Fruit fly (Drosophila melanogaster): Measurements from ENCODE around the gene Drak.
A peak's percentile ranks its signal among the peaks of the same experiment; 100 is the strongest.

The Drak gene

dm6 chrX:11449476-11450119, 43.3 kb upstream of the Drak start (continued):
- TF ChIP-seq phol (tag; optimal IDR thresholded peaks at IDR 0.05) (peak; percentile 82), br (optimal IDR thresholded peaks at IDR 0.05) (no peak), bcd (GFP tag; optimal IDR thresholded peaks at IDR 0.05) (peak; percentile 83), ERR (GFP tag; optimal IDR thresholded peaks at IDR 0.05) (peak; percentile 85), z (GFP tag; IDR thresholded peaks at IDR 0.05) (no peak; the same call in 2 of the 3 replicates), Jarid2 (GFP tag; optimal IDR thresholded peaks at IDR 0.05) (peak; percentile 44), pb (GFP tag; optimal IDR thresholded peaks at IDR 0.05) (peak; percentile 88), otp (GFP tag; IDR thresholded peaks at IDR 0.05) (peak; percentile 84), insv (GFP tag; optimal IDR thresholded peaks at IDR 0.05) (peak in 1 of 2 experiments; percentile 51), Myb (GFP tag; optimal IDR thresholded peaks at IDR 0.05) (peak; percentile 74), CG18476 (GFP tag; optimal IDR thresholded peaks at IDR 0.05) (peak; percentile 54), CG11723 (GFP tag; optimal IDR thresholded peaks at IDR 0.05) (peak; percentile 62), CG18764 (GFP tag; optimal IDR thresholded peaks at IDR 0.05) (peak; percentile 59), CG17829 (tag; optimal IDR thresholded peaks at IDR 0.05) (peak; percentile 79), tin (GFP tag; optimal IDR thresholded peaks at IDR 0.05) (peak; percentile 74), dpn (GFP tag; optimal IDR thresholded peaks at IDR 0.05) (peak; percentile 85 to 88), CG32772 (GFP tag; IDR thresholded peaks at IDR 0.05) (peak; percentile 80), pros (GFP tag; optimal IDR thresholded peaks at IDR 0.05) (no peak), dan (GFP tag; IDR thresholded peaks at IDR 0.05) (peak; percentile 55), CG4360 (GFP tag; IDR thresholded peaks at IDR 0.05) (peak; percentile 52), salm (tag; optimal IDR thresholded peaks at IDR 0.05) (peak; percentile 73), gsb-n (tag; optimal IDR thresholded peaks at IDR 0.05) (peak; percentile 68), CG2129 (GFP tag; IDR thresholded peaks at IDR 0.05; ENCODE audit: partially characterized antibody) (no peak), Sox100B (GFP tag; optimal IDR thresholded peaks at IDR 0.05) (peak; percentile 70), CG7357 (GFP tag; IDR thresholded peaks at IDR 0.05) (peak; percentile 81), CG17912 (GFP tag; optimal IDR thresholded peaks at IDR 0.05) (peak; percentile 71), Hey (tag; optimal IDR thresholded peaks at IDR 0.05) (peak; percentile 60), Dll (GFP tag; IDR thresholded peaks at IDR 0.05; ENCODE audit: partially characterized antibody) (no peak), CG6683 (GFP tag; optimal IDR thresholded peaks at IDR 0.05) (peak; percentile 50), sug (tag; optimal IDR thresholded peaks at IDR 0.05) (peak; percentile 84), mirr (GFP tag; optimal IDR thresholded peaks at IDR 0.05) (peak; percentile 86), hkb (optimal IDR thresholded peaks at IDR 0.05) (no peak), hkb (GFP tag; IDR thresholded peaks at IDR 0.05) (peak; percentile 87), gt (GFP tag; IDR thresholded peaks at IDR 0.05) (peak; percentile 68), cas (GFP tag; IDR thresholded peaks at IDR 0.05) (peak; percentile 53; the same call in 1 of the 2 replicates), Oli (tag; optimal IDR thresholded peaks at IDR 0.05) (peak; percentile 89), Stat92E (GFP tag; optimal IDR thresholded peaks at IDR 0.05) (no peak), fu2 (GFP tag; optimal IDR thresholded peaks at IDR 0.05) (peak; percentile 83), inv (GFP tag; IDR thresholded peaks at IDR 0.05; ENCODE audit: partially characterized antibody) (no peak), CG11696 (GFP tag; IDR thresholded peaks at IDR 0.05) (peak; percentile 66), Neu2 (GFP tag; optimal IDR thresholded peaks at IDR 0.05; ENCODE audit: borderline replicate concordance) (peak; percentile 71), Lim3 (GFP tag; IDR thresholded peaks at IDR 0.05) (peak; percentile 57; the same call in 1 of the 2 replicates), Bgb (GFP tag; IDR thresholded peaks at IDR 0.05; ENCODE audit: partially characterized antibody) (no peak), kni (GFP tag; optimal IDR thresholded peaks at IDR 0.05) (peak; percentile 60), sisA (GFP tag; IDR thresholded peaks at IDR 0.05) (peak; percentile 88), Pdp1 (GFP tag; optimal IDR thresholded peaks at IDR 0.05) (peak; percentile 79 to 85), CG6791 (GFP tag; IDR thresholded peaks at IDR 0.05; ENCODE audit: partially characterized antibody) (no peak), Kr (GFP tag; optimal IDR thresholded peaks at IDR 0.05) (no peak), Elba2 (GFP tag; optimal IDR thresholded peaks at IDR 0.05) (peak; percentile 73), D19B (GFP tag; optimal IDR thresholded peaks at IDR 0.05) (peak; percentile 52)

Measured in whole organism, embryonic.